Worm (Caenorhabditis elegans): ENCODE results near the gene ras-2.

DNA sequence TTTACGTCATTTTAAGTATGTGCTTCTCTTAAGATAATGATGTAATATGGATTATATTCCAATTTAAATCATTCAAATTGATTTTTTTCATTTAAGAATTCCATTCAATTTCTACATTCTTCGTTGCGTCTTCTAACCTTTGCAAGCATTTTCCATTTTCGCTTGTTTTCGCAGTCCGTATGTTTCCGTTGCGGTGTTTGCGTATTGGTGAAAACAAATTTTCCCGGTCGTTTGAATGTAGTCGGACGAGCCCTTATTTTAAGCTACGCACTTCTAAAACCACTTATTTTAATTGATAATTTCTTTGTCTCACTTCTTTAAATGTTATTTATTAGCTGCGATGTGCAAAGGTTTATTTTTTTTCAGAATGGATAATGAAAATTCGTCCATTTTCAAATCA lies 45.8 kb upstream of the ras-2 start, which contains the start of gene mel-28:
- no peak for TF ChIP-seq lin-13 (GFP tag; optimal IDR thresholded peaks at IDR 0.05)
- TF ChIP-seq lsy-2 (tag; optimal IDR thresholded peaks at IDR 0.05), result no peak
- no peak for TF ChIP-seq elt-1 (tag; optimal IDR thresholded peaks at IDR 0.05)
- TF ChIP-seq ZK546.5 (tag; optimal IDR thresholded peaks at IDR 0.05), result no peak
- TF ChIP-seq nhr-11 (tag; optimal IDR thresholded peaks at IDR 0.05), result no peak
- TF ChIP-seq fos-1 (tag; optimal IDR thresholded peaks at IDR 0.05), result no peak

Data from whole organism, L2 larva.